Fruit fly (Drosophila melanogaster): ENCODE measurements around the gene yem.

The yem gene

dm6 chr3R:29112398-29113150 is 10.1 kb downstream of the yem start, which contains the start of the genes alpha-Man-Ib and Pdhb:
alpha-Man-Ib (minus strand) TSS chr3R:29112822.
Pdhb (plus strand) TSS chr3R:29113071.
- TF ChIP-seq lola (GFP tag; optimal IDR thresholded peaks at IDR 0.05) (no peak), Myc (optimal IDR thresholded peaks at IDR 0.05) (peak; percentile 83), OdsH (GFP tag; optimal IDR thresholded peaks at IDR 0.05) (peak; percentile 53), CG32264 (GFP tag; optimal IDR thresholded peaks at IDR 0.05) (no peak), dmrt93B (GFP tag; optimal IDR thresholded peaks at IDR 0.05) (no peak), CG9705 (GFP tag; optimal IDR thresholded peaks at IDR 0.05) (peak; percentile 69), Sp1 (GFP tag; optimal IDR thresholded peaks at IDR 0.05) (peak; percentile 72), Dfd (GFP tag; optimal IDR thresholded peaks at IDR 0.05) (no peak), sv (GFP tag; optimal IDR thresholded peaks at IDR 0.05) (peak; percentile 76), br (GFP tag; optimal IDR thresholded peaks at IDR 0.05) (peak; percentile 12), HLH106 (tag; optimal IDR thresholded peaks at IDR 0.05) (peak; percentile 80), sage (GFP tag; optimal IDR thresholded peaks at IDR 0.05) (no peak), fru (GFP tag; optimal IDR thresholded peaks at IDR 0.05) (no peak), ey (GFP tag; optimal IDR thresholded peaks at IDR 0.05) (peak; percentile 40), Dif (GFP tag; optimal IDR thresholded peaks at IDR 0.05; ENCODE audit: partially characterized antibody) (no peak), Jra (GFP tag; optimal IDR thresholded peaks at IDR 0.05) (no peak), rgr (GFP tag; optimal IDR thresholded peaks at IDR 0.05) (no peak), psq (GFP tag; optimal IDR thresholded peaks at IDR 0.05) (peak; percentile 50), Vsx2 (GFP tag; optimal IDR thresholded peaks at IDR 0.05; ENCODE audit: partially characterized antibody) (no peak), Hr83 (GFP tag; optimal IDR thresholded peaks at IDR 0.05; ENCODE audit: poor library complexity, severe bottlenecking) (no peak), Mio (GFP tag; optimal IDR thresholded peaks at IDR 0.05) (no peak), foxo (GFP tag; optimal IDR thresholded peaks at IDR 0.05) (peak in 1 of 2 experiments; percentile 80), brk (GFP tag; optimal IDR thresholded peaks at IDR 0.05) (no peak), GATAd (GFP tag; optimal IDR thresholded peaks at IDR 0.05) (no peak), usp (GFP tag; optimal IDR thresholded peaks at IDR 0.05) (no peak), pan (optimal IDR thresholded peaks at IDR 0.05) (no peak), dl (GFP tag; optimal IDR thresholded peaks at IDR 0.05; ENCODE audit: insufficient read depth in 1 of 2, partially characterized antibody in 2 of 2) (no peak), N (GFP tag; optimal IDR thresholded peaks at IDR 0.05) (no peak), Abd-B (GFP tag; optimal IDR thresholded peaks at IDR 0.05) (no peak), tai (GFP tag; optimal IDR thresholded peaks at IDR 0.05) (no peak), CrebA (GFP tag; optimal IDR thresholded peaks at IDR 0.05; ENCODE audit: borderline replicate concordance) (no peak), jim (GFP tag; optimal IDR thresholded peaks at IDR 0.05) (no peak), woc (GFP tag; optimal IDR thresholded peaks at IDR 0.05) (peak; percentile 77), Rel (GFP tag; optimal IDR thresholded peaks at IDR 0.05) (no peak), Rel (tag; optimal IDR thresholded peaks at IDR 0.05) (peak; percentile 43), dsf (GFP tag; optimal IDR thresholded peaks at IDR 0.05; ENCODE audit: borderline replicate concordance) (no peak), Hnf4 (GFP tag; optimal IDR thresholded peaks at IDR 0.05) (no peak), h (GFP tag; optimal IDR thresholded peaks at IDR 0.05) (peak; percentile 77), Hr78 (GFP tag; optimal IDR thresholded peaks at IDR 0.05) (no peak)

- no peak for TF ChIP-seq Jra (GFP tag; optimal IDR thresholded peaks at IDR 0.05)
- no peak for TF ChIP-seq brk (GFP tag; optimal IDR thresholded peaks at IDR 0.05)
- TF ChIP-seq woc (GFP tag; optimal IDR thresholded peaks at IDR 0.05) = no peak
- peak; percentile 85 for TF ChIP-seq h (GFP tag; optimal IDR thresholded peaks at IDR 0.05)
- TF ChIP-seq CrebA (GFP tag; optimal IDR thresholded peaks at IDR 0.05; ENCODE audit: borderline replicate concordance) = no peak
Measured at dm6 chr3R:29111795-29112194, 10.9 kb downstream of the yem start.
